Fruit fly (Drosophila melanogaster): Measurements from ENCODE around the gene PCNA2.

dm6 chr2L:19543010-19543564 is 40.7 kb downstream of the PCNA2 start:
- no peak for TF ChIP-seq psq (GFP tag; optimal IDR thresholded peaks at IDR 0.05)
- TF ChIP-seq pan (optimal IDR thresholded peaks at IDR 0.05), result no peak
- TF ChIP-seq usp (GFP tag; optimal IDR thresholded peaks at IDR 0.05), result no peak
- peak; percentile 19 for TF ChIP-seq h (GFP tag; optimal IDR thresholded peaks at IDR 0.05)
- TF ChIP-seq Dfd (GFP tag; optimal IDR thresholded peaks at IDR 0.05), result no peak
- no peak for TF ChIP-seq br (GFP tag; optimal IDR thresholded peaks at IDR 0.05)
- no peak for TF ChIP-seq Sp1 (GFP tag; optimal IDR thresholded peaks at IDR 0.05)
- TF ChIP-seq Hnf4 (GFP tag; optimal IDR thresholded peaks at IDR 0.05), result peak; percentile 14
- TF ChIP-seq Myc (optimal IDR thresholded peaks at IDR 0.05), result peak; percentile 16

Data from whole organism, wandering third instar larva.